Fruit fly (Drosophila melanogaster) whole organism, pupa: ENCODE results near the gene heix.

ENCODE experiments used
- CG10348 ChIP-seq: fragments of 200-800 bp; sonication (Bioruptor generic); IDR thresholded peaks from 2 replicates; pipeline ENCODE4 v1.3.6; 2022; ENCODE audit warnings: missing biosample characterization, missing genetic modification characterization
- CG12605 ChIP-seq: fragments of 200-800 bp; sonication (Bioruptor generic); IDR thresholded peaks from 2 replicates; pipeline ENCODE4 v1.3.6; 2022; ENCODE audit warnings: missing biosample characterization, missing genetic modification characterization
- CG13204 ChIP-seq: fragments of 200-800 bp; sonication (Bioruptor generic); optimal IDR thresholded peaks from 2 replicates; lab custom pipeline; 2018; ENCODE audit warnings: missing biosample characterization, mild to moderate bottlenecking, missing genetic modification characterization, moderate library complexity
- CG14655 ChIP-seq: fragments of 200-800 bp; sonication (Bioruptor generic); optimal IDR thresholded peaks from 3 replicates; lab custom pipeline; 2017; ENCODE audit warnings: mild to moderate bottlenecking, missing biosample characterization, missing genetic modification reagents, missing genetic modification characterization
- CG15710 ChIP-seq: fragments of 200-800 bp; sonication (Bioruptor generic); optimal IDR thresholded peaks from 2 replicates; lab custom pipeline; 2018; ENCODE audit warnings: missing biosample characterization, mild to moderate bottlenecking, missing genetic modification characterization, moderate library complexity
- CG17806 ChIP-seq: fragments of 200-800 bp; sonication (Bioruptor generic); optimal IDR thresholded peaks from 2 replicates; lab custom pipeline; 2018; ENCODE audit warnings: missing biosample characterization, mild to moderate bottlenecking, missing genetic modification characterization, moderate library complexity
- CG32121 ChIP-seq: fragments of 200-800 bp; sonication (Bioruptor generic); IDR thresholded peaks from 2 replicates; pipeline ENCODE4 v1.3.6; 2022; ENCODE audit warnings: missing biosample characterization, missing genetic modification characterization
- CG34367 ChIP-seq: fragments of 200-800 bp; sonication (Bioruptor generic); optimal IDR thresholded peaks from 2 replicates; lab custom pipeline; 2018; ENCODE audit warnings: missing biosample characterization, mild to moderate bottlenecking, missing genetic modification characterization
- CG4496 ChIP-seq: fragments of 200-800 bp; sonication (Bioruptor generic); IDR thresholded peaks from 3 replicates; pipeline ENCODE4 v1.3.6; 2022; ENCODE audit warnings: missing biosample characterization, missing genetic modification characterization
- CG8159 ChIP-seq: fragments of 200-800 bp; sonication (Bioruptor generic); optimal IDR thresholded peaks from 3 replicates; lab custom pipeline; 2018; ENCODE audit warnings: missing biosample characterization, mild to moderate bottlenecking, missing genetic modification characterization, moderate library complexity
- CG8301 ChIP-seq: fragments of 200-800 bp; sonication (Bioruptor generic); optimal IDR thresholded peaks from 2 replicates; lab custom pipeline; 2018; ENCODE audit warnings: missing biosample characterization, mild to moderate bottlenecking, missing genetic modification characterization
- CG9948 ChIP-seq: fragments of 200-800 bp; sonication (Bioruptor generic); optimal IDR thresholded peaks from 2 replicates; lab custom pipeline; 2018; ENCODE audit warnings: missing biosample characterization, mild to moderate bottlenecking, missing genetic modification characterization, moderate library complexity
- D1 ChIP-seq: fragments of 200-800 bp; sonication (Bioruptor generic); optimal IDR thresholded peaks from 2 replicates; lab custom pipeline; 2018; ENCODE audit warnings: missing biosample characterization, mild to moderate bottlenecking, missing genetic modification characterization, moderate library complexity
- EcR ChIP-seq: fragments of 200-800 bp; sonication (Bioruptor generic); optimal IDR thresholded peaks from 3 replicates; lab custom pipeline; 2019; ENCODE audit warnings: missing biosample characterization, missing genetic modification characterization, mild to moderate bottlenecking, moderate library complexity, missing genetic modification reagents
- Ets98B ChIP-seq: fragments of 200-800 bp; sonication (Bioruptor generic); IDR thresholded peaks from 2 replicates; pipeline ENCODE4 v1.3.6; 2022; ENCODE audit warnings: missing biosample characterization, missing genetic modification characterization
- Pif1A ChIP-seq: fragments of 200-800 bp; sonication (Bioruptor generic); optimal IDR thresholded peaks from 3 replicates; lab custom pipeline; 2016; ENCODE audit warnings: missing biosample characterization, missing genetic modification characterization
- Pif1B ChIP-seq: fragments of 200-800 bp; sonication (Bioruptor generic); optimal IDR thresholded peaks from 3 replicates; lab custom pipeline; 2016; ENCODE audit warnings: missing biosample characterization, missing genetic modification characterization
- Snoo ChIP-seq: fragments of 200-800 bp; sonication (Bioruptor generic); optimal IDR thresholded peaks from 3 replicates; lab custom pipeline; 2017; ENCODE audit warnings: missing biosample characterization, mild to moderate bottlenecking, missing genetic modification characterization, inconsistent platforms
- fd96Ca ChIP-seq: fragments of 200-800 bp; sonication (Bioruptor generic); IDR thresholded peaks from 3 replicates; pipeline ENCODE4 v1.3.6; 2022; ENCODE audit warnings: missing biosample characterization, missing genetic modification characterization
- gl ChIP-seq: fragments of 200-800 bp; sonication (Bioruptor generic); optimal IDR thresholded peaks from 2 replicates; lab custom pipeline; 2018; ENCODE audit warnings: missing biosample characterization, mild to moderate bottlenecking, missing genetic modification characterization
- rn ChIP-seq: fragments of 200-800 bp; sonication (Bioruptor generic); IDR thresholded peaks from 2 replicates; pipeline ENCODE4 v1.3.6; 2022; ENCODE audit warnings: missing biosample characterization, missing genetic modification characterization

heix gene

DNA sequence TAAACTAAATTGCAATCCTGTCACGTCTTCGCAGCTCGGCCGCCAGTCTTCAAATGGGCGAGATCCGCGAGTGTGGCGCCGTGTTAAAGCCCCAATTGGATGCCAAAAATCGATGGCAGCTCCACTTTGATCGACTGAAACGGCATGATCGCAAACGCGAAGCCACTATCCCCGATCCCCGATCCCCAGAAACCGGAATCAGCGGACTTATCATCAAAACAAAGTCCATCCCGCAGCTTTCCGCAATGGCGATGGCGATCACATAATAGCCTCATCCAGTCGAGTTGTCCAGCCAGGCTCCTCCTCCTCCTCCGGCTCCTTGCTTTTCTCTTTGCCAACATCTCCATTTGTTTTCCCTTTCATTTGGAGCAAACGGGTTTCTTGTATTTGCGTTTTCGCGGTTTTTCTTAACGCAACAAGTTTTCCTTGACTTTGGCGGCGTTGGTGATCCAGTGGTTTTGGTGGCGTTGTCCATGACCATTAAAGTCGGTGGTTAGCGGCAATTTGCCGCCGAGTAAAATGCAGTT, 6.6 kb downstream of the heix start, which contains the start of gene CG13258:
CG13258 (minus strand) TSS at position 51 of the 527 bp plus-strand sequence.
- TF ChIP-seq CG17806 (tag; lab: Kevin White, UChicago) (no peak), Ets98B (GFP tag; lab: Robert Waterston, UW) (peak; percentile 16; the same call in 1 of the 2 replicates)

- no peak for TF ChIP-seq CG34367 (tag; lab: Kevin White, UChicago)
- TF ChIP-seq rn (GFP tag; lab: Robert Waterston, UW): no peak
- TF ChIP-seq Ets98B (GFP tag; lab: Robert Waterston, UW): no peak
- no peak for TF ChIP-seq CG4496 (GFP tag; lab: Robert Waterston, UW)
- TF ChIP-seq CG17806 (tag; lab: Kevin White, UChicago): no peak
- TF ChIP-seq gl (tag; lab: Kevin White, UChicago): no peak
- no peak for TF ChIP-seq CG8159 (tag; lab: Kevin White, UChicago)
- TF ChIP-seq CG13204 (GFP tag; lab: Kevin White, UChicago): no peak
- TF ChIP-seq Pif1B (GFP tag; lab: Kevin White, UChicago): no peak
- TF ChIP-seq CG15710: no peak
- no peak for TF ChIP-seq CG9948 (tag; lab: Kevin White, UChicago)
- no peak for TF ChIP-seq Snoo (tag; lab: Kevin White, UChicago)
- TF ChIP-seq Pif1A (GFP tag; lab: Kevin White, UChicago): no peak
- TF ChIP-seq CG8301: no peak
- no peak for TF ChIP-seq CG12605 (GFP tag; lab: Robert Waterston, UW)
- TF ChIP-seq CG10348 (GFP tag; lab: Robert Waterston, UW): no peak
Observed at dm6 chr2L:16290984-16291383, 8.7 kb downstream of the heix start, which contains the start of gene CG17329. CG17329 (plus strand) TSS chr2L:16291284.

DNA sequence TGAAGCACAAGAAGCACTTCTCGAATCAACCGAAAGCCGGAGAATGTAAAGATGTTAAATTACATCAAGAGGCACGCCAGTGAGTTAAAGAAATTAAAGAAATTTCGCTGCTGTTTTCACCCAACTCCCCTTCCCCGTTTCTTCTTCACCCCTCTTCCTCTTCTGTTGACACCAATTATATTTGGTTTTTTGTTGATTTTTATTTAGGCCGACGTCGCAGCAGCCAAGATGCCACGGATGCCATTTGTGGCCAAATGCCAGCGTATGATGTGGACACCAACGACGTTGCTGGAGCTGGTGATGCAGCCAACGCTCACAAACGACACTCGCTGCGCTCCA, 11.3 kb downstream of the heix start:
- no peak for TF ChIP-seq gl (tag; lab: Kevin White, UChicago)
- no peak for TF ChIP-seq CG9948 (tag; lab: Kevin White, UChicago)
- no peak for TF ChIP-seq CG8301
- no peak for TF ChIP-seq CG13204 (GFP tag; lab: Kevin White, UChicago)
- TF ChIP-seq CG14655 (GFP tag; lab: Kevin White, UChicago): no peak
- TF ChIP-seq CG17806 (tag; lab: Kevin White, UChicago): no peak
- no peak for TF ChIP-seq Snoo (tag; lab: Kevin White, UChicago)

- TF ChIP-seq CG15710 (peak; percentile 12), CG4496 (GFP tag; lab: Robert Waterston, UW) (no peak), gl (tag; lab: Kevin White, UChicago) (peak; percentile 18), fd96Ca (GFP tag; lab: Robert Waterston, UW) (no peak), rn (GFP tag; lab: Robert Waterston, UW) (no peak), CG8301 (no peak), EcR (GFP tag; lab: Kevin White, UChicago) (no peak), CG12605 (GFP tag; lab: Robert Waterston, UW) (no peak), CG13204 (GFP tag; lab: Kevin White, UChicago) (peak; percentile 48), Ets98B (GFP tag; lab: Robert Waterston, UW) (no peak), CG8159 (tag; lab: Kevin White, UChicago) (peak; percentile 50), Snoo (tag; lab: Kevin White, UChicago) (peak; percentile 57), Pif1B (GFP tag; lab: Kevin White, UChicago) (peak; percentile 64), CG17806 (tag; lab: Kevin White, UChicago) (peak; percentile 1), Pif1A (GFP tag; lab: Kevin White, UChicago) (no peak), D1 (no peak), CG9948 (tag; lab: Kevin White, UChicago) (no peak), CG34367 (tag; lab: Kevin White, UChicago) (peak; percentile 34), CG14655 (GFP tag; lab: Kevin White, UChicago) (no peak), CG32121 (GFP tag; lab: Robert Waterston, UW) (no peak), CG10348 (GFP tag; lab: Robert Waterston, UW) (no peak)
Observed at dm6 chr2L:16287602-16288392, 11.9 kb downstream of the heix start, which contains the start of the genes crp and pkaap. crp (minus strand) TSS chr2L:16287730. pkaap (plus strand) TSS chr2L:16288290.

DNA sequence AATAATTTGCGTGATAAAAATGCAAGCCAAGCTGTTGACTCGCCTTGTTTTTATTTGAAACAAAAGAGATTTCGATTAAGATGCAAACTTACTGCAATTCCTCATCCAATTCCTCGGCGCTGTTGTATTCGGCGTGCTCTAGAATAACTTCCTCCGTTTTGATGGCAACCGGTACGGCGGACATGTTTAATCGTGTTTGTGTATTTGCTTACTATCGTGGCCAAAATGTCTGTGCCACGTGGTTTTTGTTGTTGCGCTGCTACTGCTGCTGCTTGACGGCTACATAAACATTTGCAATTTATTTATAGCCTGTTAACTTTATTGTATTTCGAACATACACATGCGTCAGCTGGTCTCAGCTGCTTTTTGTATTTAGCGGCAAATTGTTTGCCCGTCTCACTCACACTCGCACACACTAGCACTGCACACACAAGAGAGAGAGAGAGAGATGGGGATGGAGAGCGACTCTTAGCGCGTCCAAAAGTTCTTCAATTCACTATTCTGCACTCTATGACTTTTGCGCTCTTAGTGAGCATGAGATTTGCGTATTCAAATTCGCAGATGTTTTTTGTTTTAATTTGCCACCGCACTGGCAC, 12.6 kb downstream of the heix start:
- TF ChIP-seq CG14655 (GFP tag; lab: Kevin White, UChicago): no peak

DNA sequence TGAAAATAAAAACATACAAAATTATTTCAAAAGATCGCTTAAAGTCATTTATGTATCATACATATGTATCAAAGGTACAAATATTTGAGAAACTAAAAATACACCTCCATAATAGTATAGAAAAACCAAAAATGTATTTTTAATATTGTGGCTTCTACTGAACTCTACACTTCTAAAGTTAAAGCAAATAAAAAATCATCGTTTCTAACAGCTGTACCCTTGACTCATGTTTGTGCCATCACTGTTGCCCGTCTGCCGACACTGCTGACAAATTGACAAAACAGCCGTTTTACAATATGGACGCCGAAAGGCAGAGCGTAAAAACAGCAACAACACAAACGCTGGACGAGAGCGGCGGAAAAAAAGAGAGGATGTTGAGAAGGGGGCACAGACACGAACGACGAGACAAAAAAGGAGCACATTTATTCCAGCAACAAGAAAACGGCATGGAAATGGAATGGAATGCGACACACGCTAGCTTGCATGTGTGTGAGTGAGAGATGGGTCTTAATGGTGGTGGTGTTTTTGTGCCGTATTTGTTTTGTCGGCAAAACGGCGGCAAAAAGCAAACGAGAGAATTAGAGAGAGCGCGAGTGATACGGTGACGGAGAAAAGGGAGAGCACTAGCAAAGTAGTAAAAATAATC, 13.2 kb downstream of the heix start:
- peak; percentile 62 for TF ChIP-seq CG15710
- TF ChIP-seq Snoo (tag; lab: Kevin White, UChicago): peak; percentile 49
- peak; percentile 79 for TF ChIP-seq Pif1B (GFP tag; lab: Kevin White, UChicago)
- peak; percentile 80 for TF ChIP-seq CG8159 (tag; lab: Kevin White, UChicago)
- peak; percentile 75 for TF ChIP-seq CG17806 (tag; lab: Kevin White, UChicago)
- TF ChIP-seq CG12605 (GFP tag; lab: Robert Waterston, UW): no peak
- TF ChIP-seq CG4496 (GFP tag; lab: Robert Waterston, UW): no peak
- no peak for TF ChIP-seq D1
- TF ChIP-seq CG8301: peak; percentile 79
- no peak for TF ChIP-seq Ets98B (GFP tag; lab: Robert Waterston, UW)
- TF ChIP-seq rn (GFP tag; lab: Robert Waterston, UW): no peak
- peak; percentile 60 for TF ChIP-seq CG34367 (tag; lab: Kevin White, UChicago)
- peak; percentile 81 for TF ChIP-seq CG14655 (GFP tag; lab: Kevin White, UChicago)
- TF ChIP-seq CG10348 (GFP tag; lab: Robert Waterston, UW): no peak
- TF ChIP-seq EcR (GFP tag; lab: Kevin White, UChicago): peak; percentile 57
- TF ChIP-seq gl (tag; lab: Kevin White, UChicago): peak; percentile 76
- no peak for TF ChIP-seq CG32121 (GFP tag; lab: Robert Waterston, UW)
- no peak for TF ChIP-seq fd96Ca (GFP tag; lab: Robert Waterston, UW)
- peak; percentile 74 for TF ChIP-seq CG9948 (tag; lab: Kevin White, UChicago)
- peak; percentile 71 for TF ChIP-seq CG13204 (GFP tag; lab: Kevin White, UChicago)
- TF ChIP-seq Pif1A (GFP tag; lab: Kevin White, UChicago): peak; percentile 83
